Worm (Caenorhabditis elegans) whole organism, L4/young adult: ENCODE measurements around the gene lgl-1.

Experiments
- W03F9.2 ChIP-seq: fragments of 150-350 bp; optimal IDR thresholded peaks from 2 replicates; lab custom pipeline; 2014; ENCODE audit warnings: missing biosample characterization, missing genetic modification characterization
- dao-5 ChIP-seq: sonication (generic microtip); optimal IDR thresholded peaks from 2 replicates; lab custom pipeline; 2016; ENCODE audit warnings: missing genotype, missing genetic modification characterization, moderate library complexity, missing compliant biosample characterization
- him-1 ChIP-seq: sonication (generic microtip); optimal IDR thresholded peaks from 2 replicates; lab custom pipeline; 2016; ENCODE audit warnings: missing genotype, missing genetic modification reagents, missing genetic modification characterization, missing compliant biosample characterization

lgl-1 gene

DNA sequence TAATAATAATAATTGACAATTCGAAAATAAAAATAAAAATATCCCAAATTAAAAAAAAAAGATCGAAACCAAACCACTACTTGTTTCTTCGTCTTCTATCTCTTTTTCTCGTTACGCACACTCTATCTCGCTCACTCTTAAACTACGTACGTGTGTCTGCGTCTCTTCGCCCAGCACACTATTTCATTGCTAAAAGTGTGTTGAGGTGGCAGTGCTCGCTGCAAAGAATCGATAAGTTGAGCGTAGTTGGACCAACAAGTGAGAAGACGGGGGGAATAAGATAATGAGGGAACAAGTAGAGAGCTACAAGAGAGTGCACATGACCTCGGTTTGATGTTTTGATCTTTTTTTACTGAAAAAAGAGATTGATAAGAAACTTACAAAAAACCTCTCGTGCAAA, 45.0 kb downstream of the lgl-1 start:
- TF ChIP-seq dao-5 (tag; lab: Kevin White, UChicago) (no peak), him-1 (tag; lab: Kevin White, UChicago) (no peak), W03F9.2 (tag; lab: Kevin White, UChicago) (no peak)

DNA sequence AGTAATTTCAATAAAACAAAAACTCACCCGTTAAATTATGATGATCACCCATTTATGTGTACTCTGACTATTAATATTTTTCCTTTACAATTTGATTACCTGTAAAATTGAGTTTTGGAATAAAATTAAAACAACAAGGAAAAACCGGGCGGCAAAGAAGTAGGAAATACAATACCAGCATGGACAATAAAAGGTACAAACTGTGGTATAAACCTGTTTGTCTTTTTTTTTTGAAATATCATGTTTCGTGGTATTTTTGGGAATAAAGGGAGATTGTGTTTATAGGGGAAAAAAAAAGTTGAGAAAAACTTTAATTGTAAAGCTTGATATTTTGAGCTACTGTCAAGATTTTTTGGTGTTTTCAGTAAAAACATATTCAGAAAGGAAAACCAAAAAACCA, 45.5 kb downstream of the lgl-1 start, which contains the start of gene daf-3:
TSS of gene daf-3 (minus strand) at position 101 of the 400 bp plus-strand sequence.
- TF ChIP-seq W03F9.2 (tag; lab: Kevin White, UChicago) (no peak), dao-5 (tag; lab: Kevin White, UChicago) (no peak), him-1 (tag; lab: Kevin White, UChicago) (no peak)

DNA sequence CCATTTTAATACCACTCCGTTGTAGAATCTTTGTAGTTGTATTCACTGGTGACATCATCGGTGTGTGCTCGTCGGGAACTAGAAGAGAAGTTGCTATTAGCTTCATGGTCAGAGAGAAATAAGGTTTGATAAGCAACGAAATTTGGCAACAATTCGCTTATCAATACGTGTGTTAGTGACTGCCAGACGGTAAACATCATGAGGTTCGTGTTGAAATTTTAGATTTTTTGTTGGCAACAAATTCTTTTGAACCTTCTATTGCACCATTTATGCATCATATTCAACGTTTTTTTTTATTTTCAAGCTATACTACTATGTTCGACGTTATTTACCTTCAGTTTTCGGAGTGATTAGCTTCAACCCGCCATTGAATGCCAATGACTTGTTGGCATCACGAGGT, 47.2 kb downstream of the lgl-1 start:
- no peak for TF ChIP-seq W03F9.2 (tag; lab: Kevin White, UChicago)
- no peak for TF ChIP-seq him-1 (tag; lab: Kevin White, UChicago)
- no peak for TF ChIP-seq dao-5 (tag; lab: Kevin White, UChicago)

DNA sequence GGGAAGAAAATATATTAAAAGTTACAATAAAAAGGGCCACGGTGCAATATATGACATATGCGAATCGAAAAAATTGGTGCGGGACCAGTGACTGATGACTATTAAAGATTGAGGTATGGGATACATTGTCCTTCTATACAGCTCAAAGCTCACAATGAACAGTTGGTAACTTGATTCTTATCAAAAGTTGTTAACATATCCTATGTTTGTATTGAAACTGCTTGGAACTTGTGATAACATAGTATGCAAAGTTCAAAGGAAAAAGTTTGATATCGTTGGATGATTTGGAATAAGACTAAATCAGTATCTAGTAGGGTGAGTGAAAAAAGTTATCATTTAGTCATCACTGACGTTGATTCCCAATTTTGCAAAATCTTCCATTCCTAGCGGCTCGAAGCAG, 52.9 kb downstream of the lgl-1 start:
- no peak for TF ChIP-seq dao-5 (tag; lab: Kevin White, UChicago)
- TF ChIP-seq W03F9.2 (tag; lab: Kevin White, UChicago) = no peak

DNA sequence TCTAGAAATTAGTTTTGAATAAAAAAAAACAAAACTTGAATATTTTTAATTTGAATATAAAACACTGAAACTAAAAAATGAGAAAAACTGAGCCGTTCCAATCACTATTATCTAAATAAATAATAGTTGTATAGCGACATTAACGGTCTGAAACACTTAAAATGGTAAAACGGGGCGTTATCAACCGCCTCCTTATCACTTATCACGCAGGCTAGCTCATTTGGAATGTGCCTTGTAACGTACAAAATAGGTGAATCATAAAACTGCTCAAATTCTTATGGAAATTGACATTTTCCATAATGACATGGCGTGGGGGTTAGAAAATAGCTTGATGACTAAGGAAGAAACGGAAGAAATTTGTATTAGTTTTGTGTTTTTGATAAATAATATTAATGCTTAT, 55.0 kb downstream of the lgl-1 start, which contains the start of gene ifd-2:
TSS of gene ifd-2 (minus strand) at position 1 of the 400 bp plus-strand sequence.
- TF ChIP-seq dao-5 (tag; lab: Kevin White, UChicago) (no peak), him-1 (tag; lab: Kevin White, UChicago) (no peak), W03F9.2 (tag; lab: Kevin White, UChicago) (no peak)
